Worm (Caenorhabditis elegans) whole organism, L4 larva: ENCODE results near the gene BE10.4.

ENCODE experiments used
- ama-1 ChIP-seq: fragments of 150-350 bp; optimal IDR thresholded peaks from 2 replicates; lab custom pipeline; 2014; ENCODE audit warnings: inconsistent platforms, mixed read lengths
- ceh-28 ChIP-seq: fragments of 150-350 bp; optimal IDR thresholded peaks from 2 replicates; lab custom pipeline; 2014; ENCODE audit warnings: missing biosample characterization, missing genetic modification reagents, missing genetic modification characterization
- cey-2 ChIP-seq: sonication (generic microtip); optimal IDR thresholded peaks from 3 replicates; lab custom pipeline; 2017; ENCODE audit warnings: missing genetic modification characterization, mild to moderate bottlenecking, missing compliant biosample characterization, antibody characterized with exemption, borderline replicate concordance; ENCODE audit not compliant: insufficient read depth
- lin-13 ChIP-seq: fragments of 150-350 bp; optimal IDR thresholded peaks from 2 replicates; lab custom pipeline; 2014; ENCODE audit warnings: missing biosample characterization, missing genetic modification reagents, missing genetic modification characterization
- lin-39 ChIP-seq: fragments of 150-350 bp; optimal IDR thresholded peaks from 2 replicates; lab custom pipeline; 2014; ENCODE audit warnings: missing biosample characterization, missing genetic modification reagents, missing genetic modification characterization
- nhr-25 ChIP-seq: sonication (generic microtip); optimal IDR thresholded peaks from 2 replicates; lab custom pipeline; 2017; ENCODE audit warnings: missing genetic modification characterization, mild to moderate bottlenecking, missing compliant biosample characterization, antibody characterized with exemption, moderate library complexity, borderline replicate concordance; ENCODE audit not compliant: insufficient read depth
- nhr-76 ChIP-seq: fragments of 150-350 bp; optimal IDR thresholded peaks from 2 replicates; lab custom pipeline; 2014; ENCODE audit warnings: missing biosample characterization, missing genetic modification characterization
- unc-39 ChIP-seq: sonication (generic microtip); optimal IDR thresholded peaks from 2 replicates; lab custom pipeline; 2017; ENCODE audit warnings: missing biosample characterization, missing genetic modification characterization
- unc-62 ChIP-seq, 3 experiments: fragments of 150-350 bp in 1 of 3; sonication (generic microtip); optimal IDR thresholded peaks in 2 of 3; peaks in 1 of 3; 1 replicate in 1 of 3; 2 replicates in 2 of 3; lab custom pipeline; 2014 to 2017; ENCODE audit warnings: missing biosample characterization in 3 of 3, missing genetic modification characterization in 3 of 3, missing genetic modification reagents in 3 of 3, missing genotype in 1 of 3
- ztf-11 ChIP-seq: fragments of 150-350 bp; optimal IDR thresholded peaks from 2 replicates; lab custom pipeline; 2014; ENCODE audit warnings: missing biosample characterization, missing genetic modification characterization

DNA sequence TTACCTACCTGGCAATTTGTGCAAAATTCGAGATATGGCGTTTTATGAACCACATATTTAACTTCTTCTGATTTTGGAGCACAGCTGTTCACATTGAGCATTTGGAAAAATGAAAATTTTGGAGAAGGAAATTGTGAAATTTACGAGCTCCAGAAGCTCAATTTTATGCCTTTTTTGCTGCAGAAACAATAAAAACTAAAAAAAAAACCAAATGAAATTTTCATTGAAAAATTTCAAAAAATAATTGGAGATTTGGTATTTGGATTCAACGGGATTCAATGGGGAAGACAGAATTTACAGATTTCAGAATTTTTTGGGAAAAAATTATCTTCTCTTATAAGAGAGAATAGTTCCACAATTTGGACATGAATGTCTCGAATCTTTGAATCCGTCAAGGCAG is 43.3 kb downstream of the BE10.4 start, which contains the start of gene Y37D8A.26:
- TF ChIP-seq unc-62 (GFP tag; optimal IDR thresholded peaks at IDR 0.05 in 1 of 2; lab: Kevin White, UChicago), result no peak
- TF ChIP-seq unc-62 (tag; optimal IDR thresholded peaks at IDR 0.05; lab: Kevin White, UChicago), result no peak
- no peak for TF ChIP-seq cey-2 (tag; lab: Kevin White, UChicago)
- TF ChIP-seq ceh-28 (tag; lab: Kevin White, UChicago), result no peak
- TF ChIP-seq ama-1 (lab: Kevin White, UChicago), result no peak
- TF ChIP-seq lin-13, result no peak
- TF ChIP-seq nhr-25 (tag; lab: Kevin White, UChicago), result no peak
- TF ChIP-seq ztf-11, result no peak
- no peak for TF ChIP-seq unc-39 (tag; lab: Kevin White, UChicago)
- TF ChIP-seq lin-39 (tag; lab: Kevin White, UChicago), result no peak
- TF ChIP-seq nhr-76, result no peak
